Worm (Caenorhabditis elegans) whole organism, late embryonic: ENCODE measurements around the gene mdt-6.

Experiments
- C38D4.7 ChIP-seq: fragments of 200-800 bp; sonication (Bioruptor generic); optimal IDR thresholded peaks from 2 replicates; lab custom pipeline; 2018; ENCODE audit warnings: mild to moderate bottlenecking, missing genetic modification characterization, moderate library complexity, missing compliant biosample characterization
- F13H6.1 ChIP-seq: sonication (generic microtip); optimal IDR thresholded peaks from 2 replicates; lab custom pipeline; 2016; ENCODE audit warnings: missing genetic modification characterization, missing compliant biosample characterization
- Y22D7AL.16 ChIP-seq: sonication (generic microtip); optimal IDR thresholded peaks from 2 replicates; lab custom pipeline; 2016; ENCODE audit warnings: missing genetic modification characterization, missing compliant biosample characterization
- ama-1 ChIP-seq: fragments of 150-350 bp; optimal IDR thresholded peaks from 2 replicates; lab custom pipeline; 2014
- ceh-2 ChIP-seq: sonication (generic microtip); optimal IDR thresholded peaks from 2 replicates; lab custom pipeline; 2016; ENCODE audit warnings: missing genotype, missing genetic modification characterization, missing compliant biosample characterization
- ceh-30 ChIP-seq: fragments of 150-350 bp; optimal IDR thresholded peaks from 2 replicates; lab custom pipeline; 2014; ENCODE audit warnings: missing biosample characterization, missing genetic modification characterization
- ceh-31 ChIP-seq: sonication (generic microtip); optimal IDR thresholded peaks from 2 replicates; lab custom pipeline; 2016; ENCODE audit warnings: missing genetic modification characterization, missing compliant biosample characterization
- ceh-48 ChIP-seq: sonication (generic microtip); optimal IDR thresholded peaks from 2 replicates; lab custom pipeline; 2016; ENCODE audit warnings: missing genetic modification characterization, inconsistent platforms, missing compliant biosample characterization
- ceh-6 ChIP-seq: fragments of 200-800 bp; sonication (Bioruptor generic); optimal IDR thresholded peaks from 2 replicates; lab custom pipeline; 2018; ENCODE audit warnings: mild to moderate bottlenecking, missing genetic modification characterization, missing compliant biosample characterization
- dmd-4 ChIP-seq: sonication (generic microtip); optimal IDR thresholded peaks from 2 replicates; lab custom pipeline; 2016; ENCODE audit warnings: borderline replicate concordance, missing genetic modification characterization, missing compliant biosample characterization
- dve-1 ChIP-seq: sonication (generic microtip); optimal IDR thresholded peaks from 2 replicates; lab custom pipeline; 2017; ENCODE audit warnings: antibody characterized with exemption, mild to moderate bottlenecking, missing genetic modification characterization, missing compliant biosample characterization
- elt-2 ChIP-seq: sonication (generic microtip); optimal IDR thresholded peaks from 2 replicates; lab custom pipeline; 2016; ENCODE audit warnings: missing genetic modification reagents, missing genetic modification characterization, missing compliant biosample characterization
- ets-4 ChIP-seq: sonication (generic microtip); optimal IDR thresholded peaks from 2 replicates; lab custom pipeline; 2016; ENCODE audit warnings: missing genetic modification characterization, missing compliant biosample characterization
- eyg-1 ChIP-seq: sonication (generic microtip); optimal IDR thresholded peaks from 2 replicates; lab custom pipeline; 2016; ENCODE audit warnings: missing genotype, missing genetic modification characterization, missing compliant biosample characterization
- fkh-10 ChIP-seq: fragments of 150-350 bp; optimal IDR thresholded peaks from 2 replicates; lab custom pipeline; 2014; ENCODE audit warnings: missing biosample characterization, missing genetic modification reagents, missing genetic modification characterization
- fkh-6 ChIP-seq: sonication (generic microtip); optimal IDR thresholded peaks from 2 replicates; lab custom pipeline; 2016; ENCODE audit warnings: missing genetic modification characterization, missing compliant biosample characterization
- gmeb-2 ChIP-seq: sonication (generic microtip); optimal IDR thresholded peaks from 2 replicates; lab custom pipeline; 2016; ENCODE audit warnings: missing genetic modification characterization, inconsistent platforms, missing compliant biosample characterization
- hlh-13 ChIP-seq: fragments of 200-800 bp; sonication (Bioruptor generic); optimal IDR thresholded peaks from 2 replicates; lab custom pipeline; 2018; ENCODE audit warnings: mild to moderate bottlenecking, missing genetic modification characterization, missing compliant biosample characterization
- hlh-6 ChIP-seq: sonication (generic microtip); optimal IDR thresholded peaks from 2 replicates; lab custom pipeline; 2016; ENCODE audit warnings: missing genotype, missing genetic modification characterization, missing compliant biosample characterization
- lim-6 ChIP-seq: sonication (generic microtip); optimal IDR thresholded peaks from 2 replicates; lab custom pipeline; 2016; ENCODE audit warnings: missing genetic modification characterization, missing compliant biosample characterization
- mec-3 ChIP-seq: sonication (generic microtip); optimal IDR thresholded peaks from 2 replicates; lab custom pipeline; 2016; ENCODE audit warnings: borderline replicate concordance, missing genetic modification characterization, missing compliant biosample characterization
- nfya-1 ChIP-seq: sonication (generic microtip); optimal IDR thresholded peaks from 2 replicates; lab custom pipeline; 2017; ENCODE audit warnings: missing genetic modification characterization, mild to moderate bottlenecking, missing compliant biosample characterization, antibody characterized with exemption, moderate library complexity
- nhr-11 ChIP-seq: fragments of 150-350 bp; optimal IDR thresholded peaks from 2 replicates; lab custom pipeline; 2014; ENCODE audit warnings: missing biosample characterization, missing genetic modification characterization
- nhr-232 ChIP-seq: sonication (generic microtip); optimal IDR thresholded peaks from 2 replicates; lab custom pipeline; 2016; ENCODE audit warnings: missing genetic modification characterization, missing compliant biosample characterization
- npax-4 ChIP-seq: sonication (generic microtip); optimal IDR thresholded peaks from 2 replicates; lab custom pipeline; 2016; ENCODE audit warnings: missing genetic modification characterization, missing compliant biosample characterization
- odd-2 ChIP-seq: sonication (generic microtip); optimal IDR thresholded peaks from 2 replicates; lab custom pipeline; 2017; ENCODE audit warnings: antibody characterized with exemption, mild to moderate bottlenecking, missing genetic modification characterization, missing compliant biosample characterization
- pag-3 ChIP-seq: sonication (generic microtip); optimal IDR thresholded peaks from 2 replicates; lab custom pipeline; 2016; ENCODE audit warnings: missing compliant biosample characterization, missing genetic modification characterization, borderline replicate concordance
- pat-9 ChIP-seq: fragments of 200-800 bp; sonication (Bioruptor generic); optimal IDR thresholded peaks from 2 replicates; lab custom pipeline; 2018; ENCODE audit warnings: mild to moderate bottlenecking, missing genetic modification characterization, moderate library complexity, missing compliant biosample characterization
- pha-2 ChIP-seq: sonication (generic microtip); optimal IDR thresholded peaks from 2 replicates; lab custom pipeline; 2017; ENCODE audit warnings: mild to moderate bottlenecking, missing genetic modification characterization, missing compliant biosample characterization
- pqm-1 ChIP-seq: sonication (generic microtip); optimal IDR thresholded peaks from 2 replicates; lab custom pipeline; 2016; ENCODE audit warnings: missing genetic modification characterization, missing compliant biosample characterization
- pros-1 ChIP-seq: fragments of 150-350 bp; optimal IDR thresholded peaks from 2 replicates; lab custom pipeline; 2014; ENCODE audit warnings: missing biosample characterization, missing genetic modification reagents, missing genetic modification characterization
- ref-2 ChIP-seq: sonication (generic microtip); optimal IDR thresholded peaks from 2 replicates; lab custom pipeline; 2016; ENCODE audit warnings: missing genetic modification characterization, missing compliant biosample characterization
- rnt-1 ChIP-seq: sonication (generic microtip); optimal IDR thresholded peaks from 2 replicates; lab custom pipeline; 2016; ENCODE audit warnings: missing genetic modification characterization, missing compliant biosample characterization
- sdc-2 ChIP-seq: sonication (generic microtip); optimal IDR thresholded peaks from 2 replicates; lab custom pipeline; 2016; ENCODE audit warnings: missing genotype, missing genetic modification characterization, missing compliant biosample characterization
- ttx-3 ChIP-seq: sonication (generic microtip); optimal IDR thresholded peaks from 2 replicates; lab custom pipeline; 2016; ENCODE audit warnings: missing genetic modification reagents, missing genetic modification characterization, missing compliant biosample characterization
- unc-55 ChIP-seq: sonication (generic microtip); optimal IDR thresholded peaks from 2 replicates; lab custom pipeline; 2017; ENCODE audit warnings: missing biosample characterization, missing genetic modification reagents, missing genetic modification characterization
- unc-86 ChIP-seq: sonication (generic microtip); optimal IDR thresholded peaks from 2 replicates; lab custom pipeline; 2016; ENCODE audit warnings: missing genetic modification characterization, missing compliant biosample characterization
- zip-5 ChIP-seq: sonication (generic microtip); optimal IDR thresholded peaks from 2 replicates; lab custom pipeline; 2016; ENCODE audit warnings: missing genetic modification characterization, missing compliant biosample characterization
- ztf-16 ChIP-seq: sonication (generic microtip); optimal IDR thresholded peaks from 2 replicates; lab custom pipeline; 2017; ENCODE audit warnings: missing genetic modification characterization, missing compliant biosample characterization

The mdt-6 gene

DNA sequence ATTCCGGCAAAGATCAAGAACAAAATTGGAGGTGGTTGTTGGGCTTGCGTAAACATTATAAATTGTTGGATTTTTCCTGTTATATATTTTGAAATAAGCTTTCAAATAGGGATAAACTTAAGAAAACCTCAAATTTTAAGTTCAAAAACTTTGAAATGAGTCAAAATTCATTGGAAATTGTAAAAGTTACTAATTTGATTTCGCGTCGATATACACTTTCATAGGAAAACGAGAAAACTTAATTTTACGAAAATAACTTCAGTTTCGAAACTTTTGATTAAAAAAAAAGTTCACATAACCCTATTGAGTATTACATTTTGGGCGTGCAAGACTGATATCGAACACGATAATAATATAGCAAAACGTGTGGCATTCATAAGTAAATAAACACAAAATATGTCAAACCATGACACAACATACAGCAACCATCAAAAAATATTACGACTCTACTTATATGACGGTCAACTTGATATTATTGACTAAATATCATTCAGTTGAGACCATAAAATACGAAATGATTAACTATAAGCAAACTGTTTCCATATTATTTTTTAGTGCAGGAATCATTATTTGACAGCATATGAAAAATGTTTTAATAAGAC lies 36.8 kb upstream of the mdt-6 start:
- TF ChIP-seq pag-3 (tag; lab: Kevin White, UChicago), result no peak
- no peak for TF ChIP-seq gmeb-2 (tag; lab: Kevin White, UChicago)
- no peak for TF ChIP-seq ttx-3 (tag; lab: Kevin White, UChicago)
- no peak for TF ChIP-seq odd-2
- TF ChIP-seq dve-1 (tag; lab: Kevin White, UChicago), result no peak
- TF ChIP-seq fkh-10 (GFP tag; lab: Kevin White, UChicago), result no peak
- TF ChIP-seq unc-55 (GFP tag; lab: Kevin White, UChicago), result no peak
- no peak for TF ChIP-seq nhr-11 (tag; lab: Kevin White, UChicago)
- no peak for TF ChIP-seq Y22D7AL.16
- TF ChIP-seq ceh-48 (tag; lab: Kevin White, UChicago), result no peak
- TF ChIP-seq nhr-232, result no peak

DNA sequence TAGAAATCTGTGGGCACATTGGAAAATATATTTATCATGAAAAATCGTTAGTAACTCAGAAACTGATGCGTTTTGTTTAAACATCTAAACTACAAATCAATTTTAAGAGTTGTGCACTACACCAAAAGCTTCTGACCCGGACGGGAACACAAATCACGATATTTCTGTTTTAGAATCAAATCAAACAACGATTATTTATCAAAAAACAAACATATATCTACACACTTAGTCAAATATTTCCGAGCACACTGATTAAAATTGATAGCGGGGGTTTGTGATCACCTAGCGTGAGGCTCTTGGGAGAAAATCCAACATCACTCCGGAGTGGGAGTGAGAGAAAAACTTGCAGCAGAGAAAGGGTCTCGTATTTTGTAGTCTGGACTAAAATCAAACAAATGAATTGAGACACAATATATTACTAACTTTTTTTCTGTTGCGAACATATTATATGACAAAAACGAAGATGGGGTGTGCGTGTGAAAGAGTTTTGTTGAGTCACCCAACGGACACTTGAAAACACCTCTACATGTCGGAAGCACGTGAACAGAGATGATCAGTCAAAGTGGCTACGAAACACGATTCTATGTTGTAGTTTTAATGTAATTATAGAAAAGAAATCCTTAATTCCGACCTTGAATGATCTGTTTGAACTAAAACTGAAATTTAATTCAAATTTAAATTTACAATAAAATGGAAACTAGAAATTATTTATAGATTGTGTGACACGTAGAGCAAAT lies 36.0 kb upstream of the mdt-6 start:
- TF ChIP-seq ama-1 (no peak), unc-86 (tag; lab: Kevin White, UChicago) (no peak), fkh-6 (tag; lab: Kevin White, UChicago) (no peak), C38D4.7 (no peak), ceh-30 (no peak), ceh-6 (GFP tag; lab: Kevin White, UChicago) (no peak), nfya-1 (tag; lab: Kevin White, UChicago) (no peak), lim-6 (tag; lab: Kevin White, UChicago) (no peak), zip-5 (tag; lab: Kevin White, UChicago) (no peak), pha-2 (tag; lab: Kevin White, UChicago) (no peak), mec-3 (tag; lab: Kevin White, UChicago) (no peak), dmd-4 (tag; lab: Kevin White, UChicago) (no peak), elt-2 (tag; lab: Kevin White, UChicago) (no peak), dve-1 (tag; lab: Kevin White, UChicago) (no peak), eyg-1 (tag; lab: Kevin White, UChicago) (no peak), pros-1 (tag; lab: Kevin White, UChicago) (no peak)

DNA sequence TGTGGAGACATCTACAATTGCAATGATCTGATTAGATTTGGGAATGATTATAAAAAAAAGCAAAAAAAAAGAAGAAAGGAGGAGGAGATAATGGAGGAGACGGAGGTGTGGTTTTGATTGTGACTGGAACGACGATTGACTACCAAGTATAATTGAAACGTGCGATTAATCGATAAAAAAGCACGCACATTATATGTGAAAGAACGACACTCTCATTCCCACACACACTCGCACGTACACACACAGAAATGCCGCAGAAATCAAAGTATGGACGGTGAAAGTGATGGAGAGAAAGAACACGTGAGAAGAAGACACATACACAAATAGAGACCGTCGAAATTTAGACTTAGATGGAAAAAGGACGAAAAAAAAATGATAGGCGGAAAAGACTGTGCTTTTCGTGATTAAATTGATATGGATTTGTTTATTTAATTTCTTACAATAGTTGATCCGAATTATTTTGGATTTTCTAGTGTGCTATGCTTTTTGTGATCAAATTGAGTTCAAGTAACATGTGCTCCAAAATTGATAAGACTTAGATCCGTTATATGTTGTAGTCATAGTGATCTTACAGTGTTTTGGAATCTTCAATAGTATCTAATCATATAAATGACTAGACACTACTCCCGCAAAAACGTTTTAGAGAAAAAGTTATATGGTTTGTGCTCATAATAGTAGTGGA lies 34.4 kb upstream of the mdt-6 start, which contains the start of gene nhr-135:
TSS of gene nhr-135 (minus strand) at position 51 of the 682 bp plus-strand sequence.
- TF ChIP-seq rnt-1, result no peak
- no peak for TF ChIP-seq nfya-1 (tag; lab: Kevin White, UChicago)
- no peak for TF ChIP-seq zip-5 (tag; lab: Kevin White, UChicago)
- TF ChIP-seq elt-2 (tag; lab: Kevin White, UChicago), result peak; percentile 8
- TF ChIP-seq F13H6.1 (tag; lab: Kevin White, UChicago), result no peak
- TF ChIP-seq ceh-31, result no peak

DNA sequence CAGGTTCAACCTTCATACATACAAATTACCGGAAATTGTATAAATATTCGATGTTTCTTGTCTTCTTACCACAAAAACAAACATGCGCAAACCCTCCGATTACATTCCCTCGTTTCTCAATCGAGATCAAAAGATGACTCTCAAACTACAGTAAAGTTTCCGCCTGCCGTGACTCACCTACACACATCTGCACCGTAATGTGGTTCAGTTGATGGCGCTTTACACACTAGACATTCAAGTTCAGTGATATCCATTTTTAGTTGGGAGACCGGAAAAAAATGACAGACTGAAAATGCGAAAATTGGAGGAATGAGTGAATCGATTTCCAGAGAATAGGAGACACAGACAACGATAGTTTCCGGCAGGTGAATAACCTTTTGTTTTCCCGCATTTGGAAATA lies 31.9 kb upstream of the mdt-6 start, which contains the start of gene nhr-286:
TSS of gene nhr-286 (minus strand) at position 324 of the 400 bp plus-strand sequence.
- TF ChIP-seq ceh-6 (GFP tag; lab: Kevin White, UChicago) (no peak), hlh-6 (no peak), ets-4 (tag; lab: Kevin White, UChicago) (no peak), zip-5 (tag; lab: Kevin White, UChicago) (no peak)
- TF ChIP-seq, all 69 proteins: peak for 0

DNA sequence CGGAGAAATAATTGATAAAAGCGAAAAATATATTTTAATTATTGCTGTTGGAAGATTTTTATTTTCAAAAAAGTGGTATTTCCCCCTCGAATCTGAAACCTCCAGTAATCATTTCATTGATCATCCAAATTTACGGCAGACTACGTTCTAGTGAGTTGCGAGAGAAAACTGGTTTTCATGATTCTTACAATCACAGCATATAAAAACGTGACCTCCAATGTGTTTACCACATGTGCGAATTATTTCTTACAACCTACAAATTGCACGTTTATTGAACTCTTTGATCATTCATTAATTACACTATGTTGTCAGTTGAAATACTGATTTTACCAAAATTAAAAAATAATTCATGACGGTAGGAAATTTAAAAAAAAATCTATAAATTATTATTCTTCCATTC lies 29.8 kb upstream of the mdt-6 start:
- TF ChIP-seq nhr-11 (tag; lab: Kevin White, UChicago) (no peak), ceh-30 (no peak), pqm-1 (no peak), ceh-2 (tag; lab: Kevin White, UChicago) (no peak), ref-2 (tag; lab: Kevin White, UChicago) (no peak), F13H6.1 (tag; lab: Kevin White, UChicago) (no peak), pat-9 (tag; lab: Kevin White, UChicago) (no peak), npax-4 (tag; lab: Kevin White, UChicago) (no peak), ztf-16 (tag; lab: Kevin White, UChicago) (no peak), zip-5 (tag; lab: Kevin White, UChicago) (no peak), sdc-2 (tag; lab: Kevin White, UChicago) (no peak), ceh-48 (tag; lab: Kevin White, UChicago) (no peak), hlh-6 (no peak), hlh-13 (GFP tag; lab: Kevin White, UChicago) (no peak), C38D4.7 (no peak), gmeb-2 (tag; lab: Kevin White, UChicago) (no peak), nhr-232 (no peak), ceh-31 (no peak), elt-2 (tag; lab: Kevin White, UChicago) (no peak)
